Fruit fly (Drosophila melanogaster): ENCODE results near the gene Gs1.

Gs1 gene

DNA sequence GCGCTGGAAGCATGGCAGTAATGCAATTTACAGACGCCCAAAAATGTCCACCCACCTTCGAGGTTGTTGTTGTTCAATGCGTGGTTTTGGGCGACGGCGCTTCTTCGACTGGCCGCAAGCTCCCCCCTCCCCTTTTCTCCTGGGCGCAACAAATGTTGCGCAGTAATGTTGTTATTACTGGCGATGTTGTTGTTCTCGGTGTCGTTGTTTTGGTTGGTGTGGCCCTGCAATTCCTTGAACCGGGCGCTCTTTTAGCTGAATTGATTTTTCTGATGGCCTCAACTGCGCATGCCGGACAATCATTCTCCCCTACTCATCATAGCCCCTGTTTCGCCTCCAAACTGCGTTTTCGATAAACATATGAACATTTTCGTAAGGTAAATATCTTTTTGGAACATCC, 49.1 kb downstream of the Gs1 start:
- TF ChIP-seq CG8478 (optimal IDR thresholded peaks at IDR 0.05): no peak
- TF ChIP-seq CTCF (optimal IDR thresholded peaks at IDR 0.05): no peak

DNA sequence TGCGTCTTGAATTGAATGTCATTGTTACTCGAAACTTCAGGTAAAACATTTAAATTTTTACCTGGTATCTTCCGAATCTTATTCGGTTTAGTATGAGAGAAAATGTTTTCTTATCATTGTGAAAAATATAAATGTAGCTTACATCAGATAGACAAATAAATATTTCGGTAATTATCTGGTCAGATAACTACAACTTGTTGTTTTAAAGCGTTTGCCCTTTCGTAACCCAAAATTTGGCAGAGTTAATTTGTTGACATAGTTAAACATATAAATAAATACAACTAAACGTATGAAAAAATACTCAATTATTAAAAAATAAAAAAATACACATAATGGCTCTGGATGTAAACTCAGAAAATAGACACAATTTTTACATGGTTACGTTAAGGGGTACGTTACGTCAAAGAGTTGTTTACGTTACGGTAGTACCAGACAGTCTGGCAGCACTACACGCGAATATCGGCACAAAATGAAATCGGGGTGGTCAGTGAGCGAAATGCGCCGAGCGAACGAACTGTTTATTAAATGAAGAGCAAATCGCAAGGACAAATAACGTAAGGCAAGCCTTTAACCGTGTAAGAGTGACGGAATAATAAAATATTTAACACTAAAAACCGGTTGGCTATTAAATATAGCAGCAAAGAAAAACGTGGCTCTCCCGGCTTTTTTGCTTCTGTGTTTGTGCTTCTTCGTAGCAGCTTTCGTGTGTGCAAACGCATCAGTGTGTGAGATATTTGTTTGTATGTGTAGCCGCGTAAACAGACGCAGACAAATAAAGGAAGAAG, 50.7 kb downstream of the Gs1 start:
- peak in 1 of 2 experiments; percentile 9 for TF ChIP-seq CTCF (optimal IDR thresholded peaks at IDR 0.05)
- no peak for TF ChIP-seq CG8478 (optimal IDR thresholded peaks at IDR 0.05)

All from S2 (cell line).